Worm (Caenorhabditis elegans) whole organism, late embryonic: ENCODE results near the gene pgam-5.

Source experiments
- K02D7.2 ChIP-seq: sonication (generic microtip); optimal IDR thresholded peaks from 2 replicates; lab custom pipeline; 2017; ENCODE audit warnings: mild to moderate bottlenecking, missing genetic modification characterization, missing compliant biosample characterization
- Y22D7AL.16 ChIP-seq: sonication (generic microtip); optimal IDR thresholded peaks from 2 replicates; lab custom pipeline; 2016; ENCODE audit warnings: missing genetic modification characterization, missing compliant biosample characterization
- ahr-1 ChIP-seq: sonication (generic microtip); optimal IDR thresholded peaks from 2 replicates; lab custom pipeline; 2016; ENCODE audit warnings: missing genetic modification characterization, missing compliant biosample characterization
- ceh-18 ChIP-seq: sonication (generic microtip); optimal IDR thresholded peaks from 2 replicates; lab custom pipeline; 2016; ENCODE audit warnings: missing genetic modification characterization, missing compliant biosample characterization
- ceh-19 ChIP-seq: fragments of 200-800 bp; sonication (Bioruptor generic); optimal IDR thresholded peaks from 2 replicates; lab custom pipeline; 2018; ENCODE audit warnings: mild to moderate bottlenecking, missing genetic modification characterization, missing compliant biosample characterization
- ceh-2 ChIP-seq: sonication (generic microtip); optimal IDR thresholded peaks from 2 replicates; lab custom pipeline; 2016; ENCODE audit warnings: missing genotype, missing genetic modification characterization, missing compliant biosample characterization
- ceh-22 ChIP-seq: sonication (generic microtip); optimal IDR thresholded peaks from 2 replicates; lab custom pipeline; 2017; ENCODE audit warnings: missing biosample characterization, missing genetic modification characterization
- ceh-34 ChIP-seq: sonication (generic microtip); optimal IDR thresholded peaks from 2 replicates; lab custom pipeline; 2016; ENCODE audit warnings: mild to moderate bottlenecking, missing genetic modification characterization, missing compliant biosample characterization
- ceh-45 ChIP-seq: fragments of 200-800 bp; sonication (Bioruptor generic); IDR thresholded peaks from 2 replicates; pipeline ENCODE4 v1.3.6; 2022; ENCODE audit warnings: missing genetic modification reagents, missing genetic modification characterization, missing compliant biosample characterization
- ceh-48 ChIP-seq: sonication (generic microtip); optimal IDR thresholded peaks from 2 replicates; lab custom pipeline; 2016; ENCODE audit warnings: missing genetic modification characterization, inconsistent platforms, missing compliant biosample characterization
- ceh-9 ChIP-seq: sonication (generic microtip); optimal IDR thresholded peaks from 2 replicates; lab custom pipeline; 2016; ENCODE audit warnings: mild to moderate bottlenecking, missing genetic modification characterization, inconsistent platforms, missing compliant biosample characterization
- dmd-4 ChIP-seq: sonication (generic microtip); optimal IDR thresholded peaks from 2 replicates; lab custom pipeline; 2016; ENCODE audit warnings: borderline replicate concordance, missing genetic modification characterization, missing compliant biosample characterization
- dve-1 ChIP-seq: sonication (generic microtip); optimal IDR thresholded peaks from 2 replicates; lab custom pipeline; 2017; ENCODE audit warnings: antibody characterized with exemption, mild to moderate bottlenecking, missing genetic modification characterization, missing compliant biosample characterization
- elt-4 ChIP-seq: sonication (generic microtip); optimal IDR thresholded peaks from 2 replicates; lab custom pipeline; 2016; ENCODE audit warnings: missing genetic modification characterization, missing compliant biosample characterization
- eyg-1 ChIP-seq: sonication (generic microtip); optimal IDR thresholded peaks from 2 replicates; lab custom pipeline; 2016; ENCODE audit warnings: missing genotype, missing genetic modification characterization, missing compliant biosample characterization
- fkh-10 ChIP-seq: fragments of 150-350 bp; optimal IDR thresholded peaks from 2 replicates; lab custom pipeline; 2014; ENCODE audit warnings: missing biosample characterization, missing genetic modification reagents, missing genetic modification characterization
- hlh-13 ChIP-seq: fragments of 200-800 bp; sonication (Bioruptor generic); optimal IDR thresholded peaks from 2 replicates; lab custom pipeline; 2018; ENCODE audit warnings: mild to moderate bottlenecking, missing genetic modification characterization, missing compliant biosample characterization
- hlh-6 ChIP-seq: sonication (generic microtip); optimal IDR thresholded peaks from 2 replicates; lab custom pipeline; 2016; ENCODE audit warnings: missing genotype, missing genetic modification characterization, missing compliant biosample characterization
- mec-3 ChIP-seq: sonication (generic microtip); optimal IDR thresholded peaks from 2 replicates; lab custom pipeline; 2016; ENCODE audit warnings: borderline replicate concordance, missing genetic modification characterization, missing compliant biosample characterization
- nfya-1 ChIP-seq: sonication (generic microtip); optimal IDR thresholded peaks from 2 replicates; lab custom pipeline; 2017; ENCODE audit warnings: missing genetic modification characterization, mild to moderate bottlenecking, missing compliant biosample characterization, antibody characterized with exemption, moderate library complexity
- nhr-11 ChIP-seq: fragments of 150-350 bp; optimal IDR thresholded peaks from 2 replicates; lab custom pipeline; 2014; ENCODE audit warnings: missing biosample characterization, missing genetic modification characterization
- pat-9 ChIP-seq: fragments of 200-800 bp; sonication (Bioruptor generic); optimal IDR thresholded peaks from 2 replicates; lab custom pipeline; 2018; ENCODE audit warnings: mild to moderate bottlenecking, missing genetic modification characterization, moderate library complexity, missing compliant biosample characterization
- pha-2 ChIP-seq: sonication (generic microtip); optimal IDR thresholded peaks from 2 replicates; lab custom pipeline; 2017; ENCODE audit warnings: mild to moderate bottlenecking, missing genetic modification characterization, missing compliant biosample characterization
- pqm-1 ChIP-seq: sonication (generic microtip); optimal IDR thresholded peaks from 2 replicates; lab custom pipeline; 2016; ENCODE audit warnings: missing genetic modification characterization, missing compliant biosample characterization
- pros-1 ChIP-seq: fragments of 150-350 bp; optimal IDR thresholded peaks from 2 replicates; lab custom pipeline; 2014; ENCODE audit warnings: missing biosample characterization, missing genetic modification reagents, missing genetic modification characterization
- rnt-1 ChIP-seq: sonication (generic microtip); optimal IDR thresholded peaks from 2 replicates; lab custom pipeline; 2016; ENCODE audit warnings: missing genetic modification characterization, missing compliant biosample characterization
- sdc-2 ChIP-seq: sonication (generic microtip); optimal IDR thresholded peaks from 2 replicates; lab custom pipeline; 2016; ENCODE audit warnings: missing genotype, missing genetic modification characterization, missing compliant biosample characterization
- syd-9 ChIP-seq: sonication (generic microtip); optimal IDR thresholded peaks from 2 replicates; lab custom pipeline; 2016; ENCODE audit warnings: mild to moderate bottlenecking, missing genetic modification characterization, moderate library complexity, missing compliant biosample characterization
- tbx-2 ChIP-seq: sonication (generic microtip); optimal IDR thresholded peaks from 2 replicates; lab custom pipeline; 2016; ENCODE audit warnings: missing genetic modification characterization, missing compliant biosample characterization
- ttx-3 ChIP-seq: sonication (generic microtip); optimal IDR thresholded peaks from 2 replicates; lab custom pipeline; 2016; ENCODE audit warnings: missing genetic modification reagents, missing genetic modification characterization, missing compliant biosample characterization
- unc-3 ChIP-seq, 2 experiments: fragments of 200-800 bp in 1 of 2; sonication (Bioruptor generic) in 1 of 2; sonication (generic microtip) in 1 of 2; conservative IDR thresholded peaks in 1 of 2; optimal IDR thresholded peaks in 1 of 2; 2 replicates each; pipeline versions ENCODE4 v1.3.6 to Lab custom; 2016 to 2022; ENCODE audit warnings: missing compliant biosample characterization in 2 of 2, missing genetic modification characterization in 2 of 2, missing genetic modification reagents in 1 of 2
- unc-55 ChIP-seq: sonication (generic microtip); optimal IDR thresholded peaks from 2 replicates; lab custom pipeline; 2017; ENCODE audit warnings: missing biosample characterization, missing genetic modification reagents, missing genetic modification characterization
- unc-86 ChIP-seq: sonication (generic microtip); optimal IDR thresholded peaks from 2 replicates; lab custom pipeline; 2016; ENCODE audit warnings: missing genetic modification characterization, missing compliant biosample characterization
- ztf-16 ChIP-seq: sonication (generic microtip); optimal IDR thresholded peaks from 2 replicates; lab custom pipeline; 2017; ENCODE audit warnings: missing genetic modification characterization, missing compliant biosample characterization

The pgam-5 gene

ce11 chrII:7577412-7577811, 21.1 kb downstream of the pgam-5 start, which contains the start of gene F35D2.6:
TSS of gene F35D2.6 (plus strand) at chrII:7577712.
- TF ChIP-seq sdc-2 (tag; lab: Kevin White, UChicago): no peak
- TF ChIP-seq pqm-1: no peak
- TF ChIP-seq K02D7.2 (tag; lab: Kevin White, UChicago): no peak
- TF ChIP-seq eyg-1 (tag; lab: Kevin White, UChicago): no peak
- no peak for TF ChIP-seq nfya-1 (tag; lab: Kevin White, UChicago)
- no peak for TF ChIP-seq ceh-18 (tag; lab: Kevin White, UChicago)
- TF ChIP-seq ceh-45 (GFP tag; lab: Robert Waterston, UW): no peak
- TF ChIP-seq ttx-3 (tag; lab: Kevin White, UChicago): no peak
- TF ChIP-seq ceh-2 (tag; lab: Kevin White, UChicago): no peak
- no peak for TF ChIP-seq hlh-6 (tag; lab: Kevin White, UChicago)
- no peak for TF ChIP-seq pat-9 (tag; lab: Kevin White, UChicago)
- no peak for TF ChIP-seq rnt-1 (tag; lab: Kevin White, UChicago)

ce11 chrII:7575614-7576013, 22.9 kb downstream of the pgam-5 start, which contains the start of gene F35D2.1:
TSS of gene F35D2.1 (plus strand) at chrII:7575914.
- no peak for TF ChIP-seq ceh-19 (GFP tag; lab: Kevin White, UChicago)
- no peak for TF ChIP-seq nhr-11 (tag; lab: Kevin White, UChicago)
- no peak for TF ChIP-seq unc-3 (GFP tag; conservative IDR thresholded peaks at IDR 0.05; lab: Robert Waterston, UW)
- no peak for TF ChIP-seq unc-3 (tag; optimal IDR thresholded peaks at IDR 0.05; lab: Kevin White, UChicago)
- no peak for TF ChIP-seq tbx-2
- TF ChIP-seq unc-86 (tag; lab: Kevin White, UChicago): no peak
- no peak for TF ChIP-seq ceh-48
- no peak for TF ChIP-seq syd-9 (tag; lab: Kevin White, UChicago)
- TF ChIP-seq ceh-9 (tag; lab: Kevin White, UChicago): no peak
- no peak for TF ChIP-seq K02D7.2 (tag; lab: Kevin White, UChicago)
- TF ChIP-seq dve-1 (tag; lab: Kevin White, UChicago): no peak
- no peak for TF ChIP-seq ceh-22 (tag; lab: Kevin White, UChicago)
- no peak for TF ChIP-seq pat-9 (tag; lab: Kevin White, UChicago)
- TF ChIP-seq pha-2 (tag; lab: Kevin White, UChicago): no peak
- no peak for TF ChIP-seq elt-4
- TF ChIP-seq unc-55 (GFP tag; lab: Kevin White, UChicago): no peak
- no peak for TF ChIP-seq mec-3 (tag; lab: Kevin White, UChicago)
- TF ChIP-seq, all 69 proteins: peak for 0

ce11 chrII:7574143-7574542, 24.4 kb downstream of the pgam-5 start, which contains the start of gene F35D2.2:
TSS of gene F35D2.2 (plus strand) at chrII:7574443.
- no peak for TF ChIP-seq dmd-4 (tag; lab: Kevin White, UChicago)
- TF ChIP-seq syd-9 (tag; lab: Kevin White, UChicago): no peak
- no peak for TF ChIP-seq ztf-16
- TF ChIP-seq ahr-1 (tag; lab: Kevin White, UChicago): no peak
- no peak for TF ChIP-seq hlh-13 (GFP tag; lab: Kevin White, UChicago)
- no peak for TF ChIP-seq Y22D7AL.16 (tag; lab: Kevin White, UChicago)
- no peak for TF ChIP-seq fkh-10
- TF ChIP-seq ttx-3 (tag; lab: Kevin White, UChicago): no peak

- TF ChIP-seq ceh-34 (tag; lab: Kevin White, UChicago): no peak
- TF ChIP-seq eyg-1 (tag; lab: Kevin White, UChicago): no peak
- no peak for TF ChIP-seq ceh-2 (tag; lab: Kevin White, UChicago)
- no peak for TF ChIP-seq pros-1 (tag; lab: Kevin White, UChicago)
- no peak for TF ChIP-seq K02D7.2 (tag; lab: Kevin White, UChicago)
Observed at ce11 chrII:7570820-7571219, 27.7 kb downstream of the pgam-5 start.
